Worm (Caenorhabditis elegans): Measurements from ENCODE around the gene unc-3.

ce11 chrX:14771682-14772081, 1.7 kb upstream of the unc-3 start, which contains the start of gene Y16B4A.2:
- TF ChIP-seq che-1 (tag; optimal IDR thresholded peaks at IDR 0.05) (no peak), madf-2 (tag; optimal IDR thresholded peaks at IDR 0.05) (no peak), dmd-4 (tag; optimal IDR thresholded peaks at IDR 0.05; ENCODE audit: borderline replicate concordance) (no peak), nhr-11 (tag; optimal IDR thresholded peaks at IDR 0.05) (no peak), pqm-1 (tag; optimal IDR thresholded peaks at IDR 0.05) (no peak), ceh-14 (tag; optimal IDR thresholded peaks at IDR 0.05) (no peak), ceh-6 (GFP tag; optimal IDR thresholded peaks at IDR 0.05) (no peak), nfya-1 (tag; optimal IDR thresholded peaks at IDR 0.05) (no peak), pax-1 (tag; optimal IDR thresholded peaks at IDR 0.05) (no peak), ama-1 (optimal IDR thresholded peaks at IDR 0.05) (no peak), fax-1 (tag; optimal IDR thresholded peaks at IDR 0.05) (no peak), sox-4 (tag; optimal IDR thresholded peaks at IDR 0.05) (no peak)

All from whole organism, late embryonic.